Worm (Caenorhabditis elegans) whole organism, young adult: Measurements from ENCODE around the gene Y22D7AL.11.

Source experiments
- B0019.2 ChIP-seq: fragments of 200-800 bp; sonication (Bioruptor generic); conservative IDR thresholded peaks from 2 replicates; pipeline ENCODE4 v1.3.6; 2022; ENCODE audit warnings: missing genetic modification reagents, missing genetic modification characterization, missing compliant biosample characterization
- F39B2.1 ChIP-seq: fragments of 200-800 bp; sonication (Bioruptor generic); IDR thresholded peaks from 2 replicates; pipeline ENCODE4 v1.3.6; 2022; ENCODE audit warnings: missing genetic modification reagents, missing genetic modification characterization, missing compliant biosample characterization
- F55B11.4 ChIP-seq: sonication (generic microtip); optimal IDR thresholded peaks from 2 replicates; lab custom pipeline; 2016; ENCODE audit warnings: missing compliant biosample characterization, missing genetic modification characterization, borderline replicate concordance; ENCODE audit not compliant: insufficient read depth
- F57C9.4 ChIP-seq: sonication (generic microtip); optimal IDR thresholded peaks from 2 replicates; lab custom pipeline; 2017; ENCODE audit warnings: mild to moderate bottlenecking, missing genetic modification characterization, missing compliant biosample characterization
- T26A5.8 ChIP-seq: sonication (generic microtip); optimal IDR thresholded peaks from 2 replicates; lab custom pipeline; 2016; ENCODE audit warnings: missing genetic modification characterization, missing compliant biosample characterization
- Y79H2A.3 ChIP-seq: fragments of 200-800 bp; sonication (Bioruptor generic); conservative IDR thresholded peaks from 2 replicates; pipeline ENCODE4 v1.3.6; 2022; ENCODE audit warnings: missing genetic modification reagents, missing genetic modification characterization, missing compliant biosample characterization
- akir-1 ChIP-seq: fragments of 200-800 bp; sonication (Bioruptor generic); optimal IDR thresholded peaks from 2 replicates; lab custom pipeline; 2018; ENCODE audit warnings: mild to moderate bottlenecking, missing genetic modification characterization, moderate library complexity, missing compliant biosample characterization
- aptf-3 ChIP-seq: fragments of 200-800 bp; sonication (Bioruptor generic); IDR thresholded peaks from 2 replicates; pipeline ENCODE4 v1.3.6; 2022; ENCODE audit warnings: missing genetic modification characterization, missing compliant biosample characterization
- athp-1 ChIP-seq: sonication (generic microtip); optimal IDR thresholded peaks from 2 replicates; lab custom pipeline; 2017; ENCODE audit warnings: mild to moderate bottlenecking, missing genetic modification characterization, missing compliant biosample characterization
- ceh-27 ChIP-seq: fragments of 200-800 bp; sonication (Bioruptor generic); optimal IDR thresholded peaks from 2 replicates; lab custom pipeline; 2018; ENCODE audit warnings: mild to moderate bottlenecking, missing genetic modification characterization, moderate library complexity, missing compliant biosample characterization
- chd-7 ChIP-seq: sonication (generic microtip); optimal IDR thresholded peaks from 2 replicates; lab custom pipeline; 2016; ENCODE audit warnings: mild to moderate bottlenecking, missing genetic modification characterization, moderate library complexity, missing compliant biosample characterization
- dpff-1 ChIP-seq: sonication (generic microtip); optimal IDR thresholded peaks from 2 replicates; lab custom pipeline; 2017; ENCODE audit warnings: mild to moderate bottlenecking, missing genetic modification characterization, missing compliant biosample characterization
- dpl-1 ChIP-seq: fragments of 150-350 bp; optimal IDR thresholded peaks from 2 replicates; lab custom pipeline; 2014; ENCODE audit warnings: missing biosample characterization, missing genetic modification reagents, missing genetic modification characterization
- efl-1 ChIP-seq: fragments of 150-350 bp; optimal IDR thresholded peaks from 2 replicates; lab custom pipeline; 2014; ENCODE audit warnings: missing biosample characterization, missing genetic modification reagents, missing genetic modification characterization
- egrh-3 ChIP-seq: fragments of 200-800 bp; sonication (Bioruptor generic); IDR thresholded peaks from 2 replicates; pipeline ENCODE4 v1.3.6; 2022; ENCODE audit warnings: missing genetic modification reagents, missing genetic modification characterization, missing compliant biosample characterization
- ekl-4 ChIP-seq: fragments of 200-800 bp; sonication (Bioruptor generic); IDR thresholded peaks from 2 replicates; pipeline ENCODE4 v1.3.6; 2022; ENCODE audit warnings: missing genetic modification reagents, missing genetic modification characterization, missing compliant biosample characterization
- hlh-26 ChIP-seq: fragments of 200-800 bp; sonication (Bioruptor generic); conservative IDR thresholded peaks from 2 replicates; pipeline ENCODE4 v1.3.6; 2022; ENCODE audit warnings: missing genetic modification reagents, missing genetic modification characterization, missing compliant biosample characterization
- hrde-1 ChIP-seq: sonication (generic microtip); optimal IDR thresholded peaks from 2 replicates; lab custom pipeline; 2016; ENCODE audit warnings: missing genetic modification characterization, mild to moderate bottlenecking, missing compliant biosample characterization, moderate library complexity, missing genotype, missing genetic modification reagents, borderline replicate concordance
- hsf-1 ChIP-seq: fragments of 200-800 bp; sonication (Bioruptor generic); IDR thresholded peaks from 2 replicates; pipeline ENCODE4 v1.3.6; 2022; ENCODE audit warnings: missing genetic modification reagents, missing genetic modification characterization, missing compliant biosample characterization
- lag-1 ChIP-seq: fragments of 200-800 bp; sonication (Bioruptor generic); IDR thresholded peaks from 2 replicates; pipeline ENCODE4 v1.3.6; 2022; ENCODE audit warnings: missing genetic modification reagents, missing genetic modification characterization, missing compliant biosample characterization
- mes-4 ChIP-seq: sonication (generic microtip); optimal IDR thresholded peaks from 2 replicates; lab custom pipeline; 2016; ENCODE audit warnings: missing genotype, missing genetic modification characterization, missing compliant biosample characterization
- nfya-1 ChIP-seq: sonication (generic microtip); optimal IDR thresholded peaks from 2 replicates; lab custom pipeline; 2017; ENCODE audit warnings: antibody characterized with exemption, missing compliant biosample characterization, missing genetic modification characterization, borderline replicate concordance; ENCODE audit not compliant: insufficient read depth
- nhr-120 ChIP-seq: fragments of 200-800 bp; sonication (Bioruptor generic); IDR thresholded peaks from 2 replicates; pipeline ENCODE4 v1.3.6; 2022; ENCODE audit warnings: missing genetic modification characterization, missing compliant biosample characterization
- nhr-179 ChIP-seq: sonication (generic microtip); optimal IDR thresholded peaks from 2 replicates; lab custom pipeline; 2016; ENCODE audit warnings: mild to moderate bottlenecking, missing genetic modification characterization, missing compliant biosample characterization
- nhr-27 ChIP-seq: fragments of 200-800 bp; sonication (Bioruptor generic); optimal IDR thresholded peaks from 2 replicates; lab custom pipeline; 2018; ENCODE audit warnings: mild to moderate bottlenecking, missing genetic modification characterization, moderate library complexity, missing compliant biosample characterization
- nhr-80 ChIP-seq: sonication (generic microtip); optimal IDR thresholded peaks from 2 replicates; lab custom pipeline; 2016; ENCODE audit warnings: missing genetic modification characterization, missing compliant biosample characterization
- rec-8 ChIP-seq, 2 experiments: sonication (generic microtip); optimal IDR thresholded peaks; 2 replicates each; lab custom pipeline; 2016; ENCODE audit warnings: mild to moderate bottlenecking in 2 of 2, missing genetic modification characterization in 2 of 2, missing genetic modification reagents in 2 of 2, missing genotype in 2 of 2, missing biosample characterization in 1 of 2, missing compliant biosample characterization in 1 of 2, moderate library complexity in 1 of 2
- rpc-1 ChIP-seq, 2 experiments: fragments of 150-350 bp in 1 of 2; sonication (generic microtip) in 1 of 2; optimal IDR thresholded peaks; 2 replicates each; lab custom pipeline; 2014 to 2018; ENCODE audit warnings: missing biosample characterization in 1 of 2, missing genetic modification characterization in 1 of 2, missing genetic modification reagents in 1 of 2, missing genotype in 1 of 2
- snpc-4 ChIP-seq, 5 experiments: fragments of 150-350 bp in 1 of 5; sonication (generic microtip) in 4 of 5; optimal IDR thresholded peaks; 2 replicates each; lab custom pipeline; 2014 to 2018; ENCODE audit warnings: missing genetic modification characterization in 5 of 5, missing biosample characterization in 3 of 5, antibody characterized with exemption in 2 of 5, mild to moderate bottlenecking in 2 of 5, missing compliant biosample characterization in 2 of 5, missing genotype in 2 of 5, moderate library complexity in 2 of 5, missing genetic modification reagents in 1 of 5
- sptf-2 ChIP-seq: fragments of 200-800 bp; sonication (Bioruptor generic); optimal IDR thresholded peaks from 2 replicates; lab custom pipeline; 2018; ENCODE audit warnings: mild to moderate bottlenecking, missing genetic modification characterization, missing compliant biosample characterization
- zim-3 ChIP-seq: sonication (generic microtip); optimal IDR thresholded peaks from 2 replicates; lab custom pipeline; 2017; ENCODE audit warnings: mild to moderate bottlenecking, missing genetic modification characterization, moderate library complexity, missing compliant biosample characterization
- ztf-22 ChIP-seq: fragments of 200-800 bp; sonication (Bioruptor generic); optimal IDR thresholded peaks from 2 replicates; lab custom pipeline; 2018; ENCODE audit warnings: mild to moderate bottlenecking, missing genetic modification characterization, moderate library complexity, missing compliant biosample characterization

Y22D7AL.11 gene

DNA sequence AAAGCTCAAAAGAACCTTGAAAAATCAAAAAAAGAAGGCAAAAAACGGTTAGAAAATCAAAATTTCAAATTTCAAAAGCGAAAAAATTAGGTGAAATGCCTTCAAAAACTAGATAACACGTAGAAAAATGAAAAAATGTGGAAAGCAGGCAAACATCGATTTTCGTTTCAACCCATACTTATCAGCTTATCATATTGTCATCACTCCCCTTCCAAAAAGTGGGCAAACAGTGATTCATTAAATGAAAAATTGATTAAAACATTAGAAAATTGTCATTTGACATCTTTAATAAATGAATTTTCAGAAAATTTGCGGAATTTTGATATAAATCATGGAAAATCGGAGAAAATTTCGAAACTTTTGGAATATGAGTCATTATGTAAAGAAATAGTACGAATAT lies 26.9 kb upstream of the Y22D7AL.11 start:
- TF ChIP-seq nhr-80: peak; percentile 40
- no peak for TF ChIP-seq F39B2.1 (GFP tag; lab: Robert Waterston, UW)

DNA sequence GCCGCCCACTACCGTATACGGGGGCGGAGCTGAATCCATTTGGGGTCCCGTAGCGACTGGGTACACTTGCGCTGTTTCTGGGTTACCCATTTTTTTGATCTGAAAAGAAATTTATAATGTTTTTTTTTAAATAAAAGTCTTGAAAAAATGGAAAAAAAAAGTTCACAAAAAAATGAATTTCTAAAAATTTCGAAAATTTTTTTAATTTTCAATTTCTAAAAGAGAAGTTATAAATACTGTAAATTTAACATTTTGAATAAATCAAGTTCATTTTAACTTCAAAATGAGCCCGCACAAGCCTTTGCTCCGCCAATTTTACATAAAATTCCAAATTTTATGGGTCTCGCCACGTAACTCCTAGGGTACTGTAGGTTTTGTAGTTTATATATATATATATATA lies 25.6 kb upstream of the Y22D7AL.11 start, which contains the start of gene Y22D7AL.15:
Gene Y22D7AL.15 (minus strand): TSS at position 101 of the 400 bp plus-strand sequence.
- TF ChIP-seq rpc-1 (optimal IDR thresholded peaks at IDR 0.05; lab: Kevin White, UChicago): no peak
- no peak for TF ChIP-seq rpc-1 (tag; optimal IDR thresholded peaks at IDR 0.05; lab: Kevin White, UChicago)
- no peak for TF ChIP-seq hlh-26
- no peak for TF ChIP-seq dpl-1 (GFP tag; lab: Kevin White, UChicago)
- no peak for TF ChIP-seq athp-1 (tag; lab: Kevin White, UChicago)
- TF ChIP-seq nhr-179: no peak
- TF ChIP-seq hrde-1 (tag; lab: Kevin White, UChicago): no peak
- TF ChIP-seq dpff-1 (tag; lab: Kevin White, UChicago): no peak
- TF ChIP-seq nhr-120 (GFP tag; lab: Robert Waterston, UW): no peak
- TF ChIP-seq ceh-27 (GFP tag; lab: Kevin White, UChicago): no peak
- no peak for TF ChIP-seq hsf-1 (GFP tag; lab: Robert Waterston, UW)
- no peak for TF ChIP-seq efl-1
- TF ChIP-seq rec-8 (tag; optimal IDR thresholded peaks at IDR 0.05; lab: Kevin White, UChicago): no peak
- TF ChIP-seq F57C9.4: no peak
- no peak for TF ChIP-seq aptf-3 (GFP tag; lab: Robert Waterston, UW)
- TF ChIP-seq chd-7 (tag; lab: Kevin White, UChicago): no peak
- no peak for TF ChIP-seq T26A5.8 (tag; lab: Kevin White, UChicago)
- TF ChIP-seq B0019.2 (GFP tag; lab: Robert Waterston, UW): no peak
- TF ChIP-seq Y79H2A.3 (GFP tag; lab: Robert Waterston, UW): no peak
- TF ChIP-seq nfya-1 (tag; lab: Kevin White, UChicago): no peak
- no peak for TF ChIP-seq ztf-22

DNA sequence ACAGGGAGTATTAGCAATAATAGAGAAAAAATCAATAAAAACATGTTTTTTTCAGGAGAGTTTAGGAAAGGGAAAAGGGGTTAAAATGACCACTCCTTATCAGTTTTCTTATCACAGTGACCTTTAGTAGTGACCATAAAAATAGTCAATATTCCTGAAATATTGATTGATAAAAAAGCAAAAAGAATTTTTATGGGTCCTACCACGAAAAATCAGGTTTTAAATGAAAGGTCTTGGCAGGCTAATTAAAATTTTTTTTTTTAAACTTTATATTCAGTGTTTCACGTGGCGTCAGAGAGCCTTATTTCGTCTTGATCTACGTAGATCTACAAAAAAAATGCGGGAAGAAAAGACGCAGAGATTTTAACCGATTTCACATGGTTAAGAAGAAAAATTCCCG lies 23.2 kb upstream of the Y22D7AL.11 start, which contains the start of gene cht-4:
Gene cht-4 (minus strand): TSS at position 101 of the 400 bp plus-strand sequence.
- TF ChIP-seq zim-3 (tag; lab: Kevin White, UChicago) (no peak), F55B11.4 (tag; lab: Kevin White, UChicago) (no peak), lag-1 (GFP tag; lab: Robert Waterston, UW) (no peak), ceh-27 (GFP tag; lab: Kevin White, UChicago) (no peak), nhr-27 (tag; lab: Kevin White, UChicago) (no peak)
- TF ChIP-seq, all 124 proteins: peak for 0

DNA sequence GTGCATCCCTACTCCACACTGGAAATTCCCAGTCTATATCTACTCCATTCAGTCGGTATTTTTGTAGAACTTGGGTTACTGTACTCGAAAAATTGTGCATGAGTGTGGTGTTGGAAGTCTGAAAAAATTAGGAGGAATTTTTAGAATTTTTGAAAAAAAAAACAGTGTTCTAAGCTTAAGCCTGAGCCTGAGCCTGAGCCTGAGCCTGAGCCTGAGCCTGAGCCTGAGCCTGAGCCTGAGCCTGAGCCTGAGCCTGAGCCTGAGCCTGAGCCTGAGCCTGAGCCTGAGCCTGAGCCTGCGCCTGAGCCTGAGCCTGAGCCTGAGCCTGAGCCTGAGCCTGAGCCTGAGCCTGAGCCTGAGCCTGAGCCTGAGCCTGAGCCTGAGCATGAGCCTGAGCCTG lies 22.1 kb upstream of the Y22D7AL.11 start:
- TF ChIP-seq egrh-3 (GFP tag; lab: Robert Waterston, UW): peak; percentile 91
- TF ChIP-seq, all 124 proteins: peak for 1; not testable (repeated sequence) for 123

DNA sequence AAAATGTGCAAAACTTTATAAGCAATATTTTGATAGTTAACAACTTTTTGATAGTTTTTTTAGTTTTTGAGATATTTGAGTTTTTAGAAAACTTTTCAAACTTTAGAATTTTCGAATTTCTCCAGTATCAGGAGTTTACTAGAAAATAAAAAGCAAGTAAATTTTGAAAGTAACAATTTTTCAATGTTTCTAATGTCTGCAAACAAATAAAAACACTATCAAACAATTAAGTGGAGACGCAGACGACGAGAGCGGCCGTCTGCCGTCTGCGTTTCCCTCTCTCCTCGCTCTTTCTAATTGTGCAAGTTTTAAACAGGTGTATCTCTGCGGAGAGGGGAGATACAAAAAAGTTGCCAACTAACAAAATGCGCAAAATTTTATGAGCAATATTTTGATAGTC lies 18.8 kb upstream of the Y22D7AL.11 start:
- TF ChIP-seq sptf-2: no peak
- no peak for TF ChIP-seq akir-1 (GFP tag; lab: Kevin White, UChicago)
- no peak for TF ChIP-seq mes-4 (tag; lab: Kevin White, UChicago)
- TF ChIP-seq snpc-4 (GFP tag; optimal IDR thresholded peaks at IDR 0.05; lab: Kevin White, UChicago): no peak
- no peak for TF ChIP-seq snpc-4 (tag; optimal IDR thresholded peaks at IDR 0.05; lab: Kevin White, UChicago)
- TF ChIP-seq ekl-4 (GFP tag; lab: Robert Waterston, UW): no peak
